Fruit fly (Drosophila melanogaster): ENCODE measurements around the gene mthl15.
A peak's percentile ranks its signal among the peaks of the same experiment; 100 is the strongest.

mthl15 gene

DNA sequence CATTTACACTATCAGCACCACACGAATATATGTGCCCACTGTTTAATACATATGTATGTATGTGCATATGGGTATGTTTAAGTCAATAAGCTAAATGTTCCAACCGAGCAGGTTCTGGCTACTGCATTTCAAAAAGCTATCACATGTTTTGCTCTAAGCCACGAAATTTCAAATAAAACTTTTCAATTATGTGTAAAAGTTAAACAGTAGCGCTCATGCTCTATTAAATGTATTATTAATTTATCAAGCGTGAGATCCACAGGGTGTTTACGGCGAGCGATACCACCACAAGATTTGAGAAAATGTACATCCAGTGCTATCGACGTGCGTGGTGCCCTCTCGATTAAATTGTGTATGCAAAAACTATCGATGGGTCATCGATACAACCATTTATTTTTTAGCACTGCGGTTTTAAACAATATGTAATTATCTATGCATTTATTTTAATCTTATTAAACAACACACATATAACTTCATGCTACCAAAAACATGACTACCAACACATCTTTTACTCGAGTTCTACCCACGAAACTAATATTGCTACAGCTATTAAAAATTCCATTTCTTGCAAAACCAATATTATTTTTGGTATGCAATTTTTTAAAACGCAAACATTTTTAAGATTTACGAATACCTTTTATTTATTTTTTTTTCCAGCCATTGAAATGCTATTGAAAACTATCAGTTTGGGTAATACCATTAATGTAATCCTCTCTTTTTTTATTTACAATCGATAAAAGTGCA lies 22.8 kb upstream of the mthl15 start, which contains the start of gene Pten:
Gene Pten, minus strand, starts transcription at position 300 of the 744 bp plus-strand sequence.
- peak; percentile 80 for TF ChIP-seq fd96Cb (tag; optimal IDR thresholded peaks at IDR 0.05)
- no peak; the same call in 2 of the 3 replicates for TF ChIP-seq ken (GFP tag; IDR thresholded peaks at IDR 0.05)
- TF ChIP-seq CG7372 (GFP tag; IDR thresholded peaks at IDR 0.05): peak; percentile 47; the same call in 1 of the 2 replicates
- peak; percentile 41 for TF ChIP-seq unpg (GFP tag; optimal IDR thresholded peaks at IDR 0.05)
- peak; percentile 48 for TF ChIP-seq nerfin-1 (tag; optimal IDR thresholded peaks at IDR 0.05)
- peak; percentile 73; the same call in 1 of the 3 replicates for TF ChIP-seq CG11695 (GFP tag; IDR thresholded peaks at IDR 0.05)
- TF ChIP-seq org-1 (GFP tag; optimal IDR thresholded peaks at IDR 0.05): no peak
- peak; percentile 44 for TF ChIP-seq fd102C (GFP tag; optimal IDR thresholded peaks at IDR 0.05)
- peak; percentile 81 for TF ChIP-seq ssp (GFP tag; IDR thresholded peaks at IDR 0.05)
- TF ChIP-seq Sox100B (GFP tag; optimal IDR thresholded peaks at IDR 0.05): peak; percentile 63
- TF ChIP-seq chn (GFP tag; optimal IDR thresholded peaks at IDR 0.05): peak; percentile 73
- TF ChIP-seq MESR4 (GFP tag; optimal IDR thresholded peaks at IDR 0.05): peak; percentile 92
- TF ChIP-seq Pdp1 (GFP tag; optimal IDR thresholded peaks at IDR 0.05): peak; percentile 56 to 60
- TF ChIP-seq Chrac-16 (GFP tag; optimal IDR thresholded peaks at IDR 0.05): peak; percentile 68
- TF ChIP-seq gfzf (GFP tag; optimal IDR thresholded peaks at IDR 0.05): peak; percentile 10
- peak; percentile 58; the same call in 2 of the 3 replicates for TF ChIP-seq zfh1 (GFP tag; IDR thresholded peaks at IDR 0.05)
- peak; percentile 77 for TF ChIP-seq CG2116 (GFP tag; optimal IDR thresholded peaks at IDR 0.05)
- peak; percentile 28 for TF ChIP-seq sima (GFP tag; optimal IDR thresholded peaks at IDR 0.05)
- peak; percentile 92 for TF ChIP-seq CG16813 (GFP tag; IDR thresholded peaks at IDR 0.05; ENCODE audit: partially characterized antibody)
- TF ChIP-seq repo (GFP tag; optimal IDR thresholded peaks at IDR 0.05): peak; percentile 42
- TF ChIP-seq CG14710 (tag; optimal IDR thresholded peaks at IDR 0.05): peak; percentile 90
- peak in 1 of 2 experiments; percentile 52 for TF ChIP-seq tll (GFP tag; optimal IDR thresholded peaks at IDR 0.05)
- peak; percentile 49 for TF ChIP-seq PHDP (tag; optimal IDR thresholded peaks at IDR 0.05)
- no peak for TF ChIP-seq CG30431 (GFP tag; optimal IDR thresholded peaks at IDR 0.05)
- TF ChIP-seq CG18262 (tag; optimal IDR thresholded peaks at IDR 0.05): peak; percentile 84
- TF ChIP-seq CG13624 (GFP tag; optimal IDR thresholded peaks at IDR 0.05): peak; percentile 51
- TF ChIP-seq sob (GFP tag; IDR thresholded peaks at IDR 0.05): 0 out of 2 replicates have a peak, but pooled peaks have one; percentile 54
- TF ChIP-seq D19A (tag; optimal IDR thresholded peaks at IDR 0.05): peak; percentile 32
- peak; percentile 58 for TF ChIP-seq Dip3 (GFP tag; optimal IDR thresholded peaks at IDR 0.05)
- peak; percentile 75 for TF ChIP-seq unc-4 (GFP tag; IDR thresholded peaks at IDR 0.05; ENCODE audit: partially characterized antibody)
- peak; percentile 63 for TF ChIP-seq CG15696 (tag; optimal IDR thresholded peaks at IDR 0.05)
- peak; percentile 70 for TF ChIP-seq CG4617 (GFP tag; optimal IDR thresholded peaks at IDR 0.05; ENCODE audit: borderline replicate concordance)
- peak; percentile 29 for TF ChIP-seq nom (GFP tag; optimal IDR thresholded peaks at IDR 0.05)
- peak; percentile 60 for TF ChIP-seq CG10462 (GFP tag; optimal IDR thresholded peaks at IDR 0.05)
- TF ChIP-seq CG7556 (GFP tag; optimal IDR thresholded peaks at IDR 0.05): peak; percentile 61
- no peak for TF ChIP-seq Antp (GFP tag; optimal IDR thresholded peaks at IDR 0.05)
- peak; percentile 7 for TF ChIP-seq lbe (GFP tag; optimal IDR thresholded peaks at IDR 0.05)
- peak; percentile 68 for TF ChIP-seq CG1233 (GFP tag; optimal IDR thresholded peaks at IDR 0.05)
- 0 out of 2 replicates have a peak, but pooled peaks have one; percentile 35 for TF ChIP-seq seq (GFP tag; IDR thresholded peaks at IDR 0.05)
- no peak for TF ChIP-seq peb (GFP tag; IDR thresholded peaks at IDR 0.05)
- TF ChIP-seq chif (GFP tag; optimal IDR thresholded peaks at IDR 0.05): peak; percentile 26 to 43
- TF ChIP-seq CG11093 (GFP tag; IDR thresholded peaks at IDR 0.05): no peak; the same call in 2 of the 3 replicates
- TF ChIP-seq vfl (GFP tag; optimal IDR thresholded peaks at IDR 0.05): no peak
- peak; percentile 91; the same call in 2 of the 3 replicates for TF ChIP-seq Opbp (GFP tag; IDR thresholded peaks at IDR 0.05; ENCODE audit: partially characterized antibody)
- TF ChIP-seq eve (GFP tag; optimal IDR thresholded peaks at IDR 0.05): peak in 1 of 2 experiments; percentile 8
- peak; percentile 64 for TF ChIP-seq CG1602 (GFP tag; optimal IDR thresholded peaks at IDR 0.05)
- peak; percentile 88 for TF ChIP-seq BEAF-32 (GFP tag; optimal IDR thresholded peaks at IDR 0.05)
- TF ChIP-seq NC2α (GFP tag; optimal IDR thresholded peaks at IDR 0.05): peak; percentile 31

Data from whole organism, embryonic.